Worm (Caenorhabditis elegans) whole organism, late embryonic: ENCODE results near the gene F16B12.7.

ENCODE experiments used
- C38D4.7 ChIP-seq: fragments of 200-800 bp; sonication (Bioruptor generic); optimal IDR thresholded peaks from 2 replicates; lab custom pipeline; 2018; ENCODE audit warnings: mild to moderate bottlenecking, missing genetic modification characterization, moderate library complexity, missing compliant biosample characterization
- F13H6.1 ChIP-seq: sonication (generic microtip); optimal IDR thresholded peaks from 2 replicates; lab custom pipeline; 2016; ENCODE audit warnings: missing genetic modification characterization, missing compliant biosample characterization
- K02D7.2 ChIP-seq: sonication (generic microtip); optimal IDR thresholded peaks from 2 replicates; lab custom pipeline; 2017; ENCODE audit warnings: mild to moderate bottlenecking, missing genetic modification characterization, missing compliant biosample characterization
- K09A11.1 ChIP-seq: sonication (generic microtip); optimal IDR thresholded peaks from 2 replicates; lab custom pipeline; 2017; ENCODE audit warnings: antibody characterized with exemption, mild to moderate bottlenecking, missing genetic modification characterization, missing compliant biosample characterization; ENCODE audit not compliant: insufficient read depth
- Y22D7AL.16 ChIP-seq: sonication (generic microtip); optimal IDR thresholded peaks from 2 replicates; lab custom pipeline; 2016; ENCODE audit warnings: missing genetic modification characterization, missing compliant biosample characterization
- ama-1 ChIP-seq: fragments of 150-350 bp; optimal IDR thresholded peaks from 2 replicates; lab custom pipeline; 2014
- ceh-14 ChIP-seq: sonication (generic microtip); optimal IDR thresholded peaks from 2 replicates; lab custom pipeline; 2016; ENCODE audit warnings: missing genotype, missing genetic modification characterization, missing compliant biosample characterization
- ceh-18 ChIP-seq: sonication (generic microtip); optimal IDR thresholded peaks from 2 replicates; lab custom pipeline; 2016; ENCODE audit warnings: missing genetic modification characterization, missing compliant biosample characterization
- ceh-22 ChIP-seq: sonication (generic microtip); optimal IDR thresholded peaks from 2 replicates; lab custom pipeline; 2017; ENCODE audit warnings: missing biosample characterization, missing genetic modification characterization
- ceh-31 ChIP-seq: sonication (generic microtip); optimal IDR thresholded peaks from 2 replicates; lab custom pipeline; 2016; ENCODE audit warnings: missing genetic modification characterization, missing compliant biosample characterization
- ceh-34 ChIP-seq: sonication (generic microtip); optimal IDR thresholded peaks from 2 replicates; lab custom pipeline; 2016; ENCODE audit warnings: mild to moderate bottlenecking, missing genetic modification characterization, missing compliant biosample characterization
- ceh-48 ChIP-seq: sonication (generic microtip); optimal IDR thresholded peaks from 2 replicates; lab custom pipeline; 2016; ENCODE audit warnings: missing genetic modification characterization, inconsistent platforms, missing compliant biosample characterization
- ceh-9 ChIP-seq: sonication (generic microtip); optimal IDR thresholded peaks from 2 replicates; lab custom pipeline; 2016; ENCODE audit warnings: mild to moderate bottlenecking, missing genetic modification characterization, inconsistent platforms, missing compliant biosample characterization
- che-1 ChIP-seq: sonication (generic microtip); optimal IDR thresholded peaks from 2 replicates; lab custom pipeline; 2016; ENCODE audit warnings: mild to moderate bottlenecking, missing genetic modification characterization, missing compliant biosample characterization
- dmd-4 ChIP-seq: sonication (generic microtip); optimal IDR thresholded peaks from 2 replicates; lab custom pipeline; 2016; ENCODE audit warnings: borderline replicate concordance, missing genetic modification characterization, missing compliant biosample characterization
- dve-1 ChIP-seq: sonication (generic microtip); optimal IDR thresholded peaks from 2 replicates; lab custom pipeline; 2017; ENCODE audit warnings: antibody characterized with exemption, mild to moderate bottlenecking, missing genetic modification characterization, missing compliant biosample characterization
- elt-4 ChIP-seq: sonication (generic microtip); optimal IDR thresholded peaks from 2 replicates; lab custom pipeline; 2016; ENCODE audit warnings: missing genetic modification characterization, missing compliant biosample characterization
- ets-4 ChIP-seq: sonication (generic microtip); optimal IDR thresholded peaks from 2 replicates; lab custom pipeline; 2016; ENCODE audit warnings: missing genetic modification characterization, missing compliant biosample characterization
- hlh-30 ChIP-seq: sonication (generic microtip); optimal IDR thresholded peaks from 2 replicates; lab custom pipeline; 2017; ENCODE audit warnings: antibody characterized with exemption, missing genetic modification characterization, missing compliant biosample characterization; ENCODE audit not compliant: insufficient read depth
- lin-11 ChIP-seq: fragments of 200-800 bp; sonication (Bioruptor generic); optimal IDR thresholded peaks from 2 replicates; lab custom pipeline; 2018; ENCODE audit warnings: mild to moderate bottlenecking, missing genetic modification characterization, missing compliant biosample characterization
- mec-3 ChIP-seq: sonication (generic microtip); optimal IDR thresholded peaks from 2 replicates; lab custom pipeline; 2016; ENCODE audit warnings: borderline replicate concordance, missing genetic modification characterization, missing compliant biosample characterization
- nfya-1 ChIP-seq: sonication (generic microtip); optimal IDR thresholded peaks from 2 replicates; lab custom pipeline; 2017; ENCODE audit warnings: missing genetic modification characterization, mild to moderate bottlenecking, missing compliant biosample characterization, antibody characterized with exemption, moderate library complexity
- nhr-232 ChIP-seq: sonication (generic microtip); optimal IDR thresholded peaks from 2 replicates; lab custom pipeline; 2016; ENCODE audit warnings: missing genetic modification characterization, missing compliant biosample characterization
- odd-2 ChIP-seq: sonication (generic microtip); optimal IDR thresholded peaks from 2 replicates; lab custom pipeline; 2017; ENCODE audit warnings: antibody characterized with exemption, mild to moderate bottlenecking, missing genetic modification characterization, missing compliant biosample characterization
- pat-9 ChIP-seq: fragments of 200-800 bp; sonication (Bioruptor generic); optimal IDR thresholded peaks from 2 replicates; lab custom pipeline; 2018; ENCODE audit warnings: mild to moderate bottlenecking, missing genetic modification characterization, moderate library complexity, missing compliant biosample characterization
- pax-1 ChIP-seq: fragments of 150-350 bp; optimal IDR thresholded peaks from 2 replicates; lab custom pipeline; 2014; ENCODE audit warnings: missing biosample characterization, missing genetic modification characterization
- pha-4 ChIP-seq: fragments of 150-350 bp; optimal IDR thresholded peaks from 2 replicates; lab custom pipeline; 2018; ENCODE audit warnings: missing biosample characterization, missing genetic modification reagents, missing genetic modification characterization
- pros-1 ChIP-seq: fragments of 150-350 bp; optimal IDR thresholded peaks from 2 replicates; lab custom pipeline; 2014; ENCODE audit warnings: missing biosample characterization, missing genetic modification reagents, missing genetic modification characterization
- ref-2 ChIP-seq: sonication (generic microtip); optimal IDR thresholded peaks from 2 replicates; lab custom pipeline; 2016; ENCODE audit warnings: missing genetic modification characterization, missing compliant biosample characterization
- sox-2 ChIP-seq: fragments of 200-800 bp; sonication (Bioruptor generic); IDR thresholded peaks from 2 replicates; pipeline ENCODE4 v1.3.6; 2022; ENCODE audit warnings: missing genetic modification reagents, missing genetic modification characterization, missing compliant biosample characterization
- syd-9 ChIP-seq: sonication (generic microtip); optimal IDR thresholded peaks from 2 replicates; lab custom pipeline; 2016; ENCODE audit warnings: mild to moderate bottlenecking, missing genetic modification characterization, moderate library complexity, missing compliant biosample characterization
- tbx-2 ChIP-seq: sonication (generic microtip); optimal IDR thresholded peaks from 2 replicates; lab custom pipeline; 2016; ENCODE audit warnings: missing genetic modification characterization, missing compliant biosample characterization
- unc-42 ChIP-seq: sonication (generic microtip); optimal IDR thresholded peaks from 2 replicates; lab custom pipeline; 2016; ENCODE audit warnings: missing genotype, missing genetic modification characterization, missing compliant biosample characterization
- unc-55 ChIP-seq: sonication (generic microtip); optimal IDR thresholded peaks from 2 replicates; lab custom pipeline; 2017; ENCODE audit warnings: missing biosample characterization, missing genetic modification reagents, missing genetic modification characterization
- zip-5 ChIP-seq: sonication (generic microtip); optimal IDR thresholded peaks from 2 replicates; lab custom pipeline; 2016; ENCODE audit warnings: missing genetic modification characterization, missing compliant biosample characterization
- ztf-16 ChIP-seq: sonication (generic microtip); optimal IDR thresholded peaks from 2 replicates; lab custom pipeline; 2017; ENCODE audit warnings: missing genetic modification characterization, missing compliant biosample characterization

Gene F16B12.7

ce11 chrX:14146740-14147140 lies 38.4 kb downstream of the F16B12.7 start:
- TF ChIP-seq tbx-2 (tag; lab: Kevin White, UChicago) (peak; percentile 42), pros-1 (tag; lab: Kevin White, UChicago) (peak; percentile 65), lin-11 (tag; lab: Kevin White, UChicago) (no peak), ceh-31 (tag; lab: Kevin White, UChicago) (peak; percentile 22), hlh-30 (tag; lab: Kevin White, UChicago) (peak; percentile 46), nfya-1 (tag; lab: Kevin White, UChicago) (peak; percentile 48), ceh-48 (tag; lab: Kevin White, UChicago) (peak; percentile 6), dve-1 (tag; lab: Kevin White, UChicago) (peak; percentile 14), K09A11.1 (peak; percentile 32), ceh-34 (peak; percentile 7), syd-9 (no peak), ama-1 (lab: Kevin White, UChicago) (no peak), unc-42 (tag; lab: Kevin White, UChicago) (peak; percentile 28), K02D7.2 (no peak), ceh-18 (tag; lab: Kevin White, UChicago) (peak; percentile 75), ceh-14 (tag; lab: Kevin White, UChicago) (no peak)

- TF ChIP-seq che-1 (tag; lab: Kevin White, UChicago) (no peak), dmd-4 (tag; lab: Kevin White, UChicago) (no peak), ceh-48 (tag; lab: Kevin White, UChicago) (no peak), C38D4.7 (GFP tag; lab: Kevin White, UChicago) (no peak), lin-11 (tag; lab: Kevin White, UChicago) (no peak), ref-2 (tag; lab: Kevin White, UChicago) (no peak), F13H6.1 (tag; lab: Kevin White, UChicago) (no peak), hlh-30 (tag; lab: Kevin White, UChicago) (no peak), unc-55 (no peak), nhr-232 (no peak), pha-4 (tag; lab: Kevin White, UChicago) (no peak), sox-2 (GFP tag; lab: Robert Waterston, UW) (no peak), mec-3 (tag; lab: Kevin White, UChicago) (no peak)
Measured at ce11 chrX:14147400-14147799, 39.1 kb downstream of the F16B12.7 start, which contains the start of gene akt-2. Gene akt-2 (plus strand): TSS chrX:14147700.

- TF ChIP-seq elt-4 (tag; lab: Kevin White, UChicago) (no peak), ceh-48 (tag; lab: Kevin White, UChicago) (no peak), ceh-22 (tag; lab: Kevin White, UChicago) (no peak), ets-4 (no peak), F13H6.1 (tag; lab: Kevin White, UChicago) (no peak), nfya-1 (tag; lab: Kevin White, UChicago) (no peak), pat-9 (no peak), C38D4.7 (GFP tag; lab: Kevin White, UChicago) (no peak), syd-9 (no peak), odd-2 (tag; lab: Kevin White, UChicago) (no peak), ceh-14 (tag; lab: Kevin White, UChicago) (no peak), pros-1 (tag; lab: Kevin White, UChicago) (no peak), Y22D7AL.16 (tag; lab: Kevin White, UChicago) (no peak), zip-5 (tag; lab: Kevin White, UChicago) (no peak), pax-1 (no peak), ceh-9 (tag; lab: Kevin White, UChicago) (no peak)
Measured at ce11 chrX:14152644-14153043, 44.3 kb downstream of the F16B12.7 start.

ce11 chrX:14156913-14157312 lies 48.6 kb downstream of the F16B12.7 start, which contains the start of gene ceh-90:
Gene ceh-90 (minus strand): TSS chrX:14157013.
- TF ChIP-seq ceh-22 (tag; lab: Kevin White, UChicago) (no peak), pha-4 (tag; lab: Kevin White, UChicago) (no peak), ref-2 (tag; lab: Kevin White, UChicago) (no peak), ztf-16 (tag; lab: Kevin White, UChicago) (no peak)
- TF ChIP-seq, all 69 proteins: peak for 0
